Worm (Caenorhabditis elegans) whole organism, mixed stage, embryonic: Measurements from ENCODE around the gene xbx-9.

Source experiments
- M03D4.4 ChIP-seq: sonication (generic microtip); optimal IDR thresholded peaks from 2 replicates; lab custom pipeline; 2017; ENCODE audit warnings: mild to moderate bottlenecking, missing genetic modification characterization, missing compliant biosample characterization
- bed-3 ChIP-seq: fragments of 200-800 bp; sonication (Bioruptor generic); optimal IDR thresholded peaks from 3 replicates; lab custom pipeline; 2018; ENCODE audit warnings: mild to moderate bottlenecking, missing genetic modification characterization, moderate library complexity, missing compliant biosample characterization
- elt-1 ChIP-seq: sonication (generic microtip); optimal IDR thresholded peaks from 2 replicates; lab custom pipeline; 2017; ENCODE audit warnings: missing genetic modification characterization, mild to moderate bottlenecking, missing compliant biosample characterization, antibody characterized with exemption, moderate library complexity, borderline replicate concordance; ENCODE audit not compliant: insufficient read depth
- ham-2 ChIP-seq: fragments of 200-800 bp; sonication (Bioruptor generic); optimal IDR thresholded peaks from 2 replicates; lab custom pipeline; 2018; ENCODE audit warnings: mild to moderate bottlenecking, missing genetic modification characterization, missing compliant biosample characterization
- lin-13 ChIP-seq: fragments of 150-350 bp; optimal IDR thresholded peaks from 2 replicates; lab custom pipeline; 2014; ENCODE audit warnings: missing biosample characterization, missing genetic modification characterization
- mep-1 ChIP-seq: fragments of 150-350 bp; optimal IDR thresholded peaks from 2 replicates; lab custom pipeline; 2017; ENCODE audit warnings: missing biosample characterization, missing genetic modification reagents, missing genetic modification characterization, inconsistent platforms
- nhr-12 ChIP-seq: fragments of 150-350 bp; optimal IDR thresholded peaks from 2 replicates; lab custom pipeline; 2014; ENCODE audit warnings: missing biosample characterization, missing genetic modification characterization
- nhr-2 ChIP-seq: fragments of 150-350 bp; optimal IDR thresholded peaks from 2 replicates; lab custom pipeline; 2014; ENCODE audit warnings: missing biosample characterization, missing genetic modification characterization
- nhr-76 ChIP-seq: sonication (generic microtip); optimal IDR thresholded peaks from 2 replicates; lab custom pipeline; 2017; ENCODE audit warnings: missing biosample characterization, missing genetic modification characterization
- snpc-4 ChIP-seq: fragments of 150-350 bp; optimal IDR thresholded peaks from 2 replicates; lab custom pipeline; 2014; ENCODE audit warnings: missing biosample characterization, missing genetic modification characterization
- sptf-1 ChIP-seq: sonication (generic microtip); optimal IDR thresholded peaks from 2 replicates; lab custom pipeline; 2017; ENCODE audit warnings: mild to moderate bottlenecking, missing genetic modification characterization, moderate library complexity, missing compliant biosample characterization
- unc-62 ChIP-seq: fragments of 150-350 bp; optimal IDR thresholded peaks from 2 replicates; lab custom pipeline; 2014; ENCODE audit warnings: missing biosample characterization, missing genetic modification reagents, missing genetic modification characterization
- ztf-11 ChIP-seq: fragments of 150-350 bp; optimal IDR thresholded peaks from 2 replicates; lab custom pipeline; 2014; ENCODE audit warnings: missing biosample characterization, missing genetic modification characterization

DNA sequence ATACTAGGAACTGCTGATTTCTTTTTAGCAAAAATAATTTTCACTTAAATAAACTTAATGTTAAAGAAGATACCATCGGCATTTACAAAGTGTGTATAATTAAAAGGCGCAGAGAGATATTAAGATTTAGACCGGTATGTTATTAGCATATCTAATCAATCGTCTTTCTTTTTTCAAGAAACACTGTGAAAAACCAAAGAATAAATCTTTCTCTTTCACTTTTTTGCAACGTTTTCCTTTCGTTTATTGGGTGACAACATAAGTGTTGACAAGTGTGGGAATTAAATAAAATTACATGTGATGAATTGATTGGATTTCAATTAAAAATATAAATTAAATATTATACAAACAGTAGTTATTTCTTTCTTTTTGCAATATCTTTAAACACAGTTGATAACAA is 18.4 kb downstream of the xbx-9 start, which contains the start of gene C15C8.8:
- TF ChIP-seq ztf-11 (tag; lab: Kevin White, UChicago) = no peak
- no peak for TF ChIP-seq unc-62 (GFP tag; lab: Kevin White, UChicago)
- TF ChIP-seq snpc-4 (tag; lab: Kevin White, UChicago) = no peak
- TF ChIP-seq nhr-76 (tag; lab: Kevin White, UChicago) = no peak
- TF ChIP-seq mep-1 (tag; lab: Kevin White, UChicago) = no peak
- no peak for TF ChIP-seq elt-1 (tag; lab: Kevin White, UChicago)
- no peak for TF ChIP-seq lin-13 (tag; lab: Kevin White, UChicago)
- TF ChIP-seq sptf-1 (tag; lab: Kevin White, UChicago) = no peak
- no peak for TF ChIP-seq M03D4.4 (tag; lab: Kevin White, UChicago)
- no peak for TF ChIP-seq ham-2 (GFP tag; lab: Kevin White, UChicago)
- TF ChIP-seq nhr-2 (tag; lab: Kevin White, UChicago) = no peak
- no peak for TF ChIP-seq bed-3
- no peak for TF ChIP-seq nhr-12 (tag; lab: Kevin White, UChicago)
